Worm (Caenorhabditis elegans): ENCODE data around the gene T04C9.2.

DNA sequence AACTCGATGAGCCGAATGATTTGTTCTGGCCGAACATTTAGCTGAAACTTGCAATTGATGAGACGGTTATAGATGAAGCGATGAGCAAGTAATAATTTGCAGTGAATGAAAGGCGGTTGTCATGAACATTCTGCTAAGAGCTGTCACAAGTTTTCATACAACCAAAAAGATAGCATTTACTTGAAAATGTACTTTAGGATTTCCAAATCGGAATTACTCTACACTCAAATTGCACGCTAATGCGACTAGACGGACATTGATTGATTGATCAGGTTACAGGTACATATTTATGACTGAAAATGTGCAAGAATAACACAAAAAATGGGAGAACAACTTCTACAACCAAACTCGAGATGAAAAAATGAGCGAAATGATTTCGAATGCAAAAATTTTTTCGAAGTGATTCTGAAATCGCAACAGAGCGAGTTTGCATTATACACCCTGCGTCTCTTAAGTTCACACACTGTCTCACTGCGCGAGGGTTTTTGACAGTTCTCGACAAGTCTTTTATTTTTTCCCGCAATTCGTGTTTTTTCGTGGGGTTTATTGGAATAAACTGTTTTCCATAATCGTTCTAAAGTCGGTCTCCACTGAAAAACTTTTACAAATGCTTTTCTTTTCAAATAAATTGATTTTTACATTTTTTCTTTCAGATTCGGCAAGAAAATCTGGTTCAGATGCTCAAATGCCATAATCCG is 28.0 kb downstream of the T04C9.2 start, which contains the start of the genes npp-10 and cyk-3:
- no peak for TF ChIP-seq vab-7 (GFP tag; IDR thresholded peaks at IDR 0.05)
- TF ChIP-seq mdl-1 (tag; optimal IDR thresholded peaks at IDR 0.05): no peak
- no peak for TF ChIP-seq daf-12 (tag; optimal IDR thresholded peaks at IDR 0.05)
- no peak for TF ChIP-seq dmd-9 (GFP tag; IDR thresholded peaks at IDR 0.05)
- no peak for TF ChIP-seq fkh-10 (GFP tag; optimal IDR thresholded peaks at IDR 0.05)
- no peak for TF ChIP-seq ztf-11 (tag; optimal IDR thresholded peaks at IDR 0.05)
- TF ChIP-seq ces-1 (GFP tag; optimal IDR thresholded peaks at IDR 0.05): no peak
- no peak for TF ChIP-seq snpc-4 (tag; optimal IDR thresholded peaks at IDR 0.05)
- TF ChIP-seq nhr-28 (tag; optimal IDR thresholded peaks at IDR 0.05): no peak
- no peak for TF ChIP-seq lin-39 (tag; optimal IDR thresholded peaks at IDR 0.05)
- TF ChIP-seq pqm-1 (tag; optimal IDR thresholded peaks at IDR 0.05): no peak
- TF ChIP-seq lin-13 (GFP tag; optimal IDR thresholded peaks at IDR 0.05): no peak
- no peak for TF ChIP-seq nhr-237 (tag; optimal IDR thresholded peaks at IDR 0.05)
- no peak for TF ChIP-seq madf-5 (GFP tag; IDR thresholded peaks at IDR 0.05)
